Fruit fly (Drosophila melanogaster) whole organism: ENCODE results near the gene PGRP-LD.

Experiments used
- Dll ChIP-seq: fragments of >200 bp; optimal IDR thresholded peaks from 2 replicates; lab custom pipeline; 2017
- pan ChIP-seq: fragments of >200 bp; optimal IDR thresholded peaks from 2 replicates; lab custom pipeline; 2017
- usp ChIP-seq: fragments of >200 bp; optimal IDR thresholded peaks from 2 replicates; lab custom pipeline; 2017; ENCODE audit warnings: missing biosample characterization, missing genetic modification characterization, mixed read lengths

DNA sequence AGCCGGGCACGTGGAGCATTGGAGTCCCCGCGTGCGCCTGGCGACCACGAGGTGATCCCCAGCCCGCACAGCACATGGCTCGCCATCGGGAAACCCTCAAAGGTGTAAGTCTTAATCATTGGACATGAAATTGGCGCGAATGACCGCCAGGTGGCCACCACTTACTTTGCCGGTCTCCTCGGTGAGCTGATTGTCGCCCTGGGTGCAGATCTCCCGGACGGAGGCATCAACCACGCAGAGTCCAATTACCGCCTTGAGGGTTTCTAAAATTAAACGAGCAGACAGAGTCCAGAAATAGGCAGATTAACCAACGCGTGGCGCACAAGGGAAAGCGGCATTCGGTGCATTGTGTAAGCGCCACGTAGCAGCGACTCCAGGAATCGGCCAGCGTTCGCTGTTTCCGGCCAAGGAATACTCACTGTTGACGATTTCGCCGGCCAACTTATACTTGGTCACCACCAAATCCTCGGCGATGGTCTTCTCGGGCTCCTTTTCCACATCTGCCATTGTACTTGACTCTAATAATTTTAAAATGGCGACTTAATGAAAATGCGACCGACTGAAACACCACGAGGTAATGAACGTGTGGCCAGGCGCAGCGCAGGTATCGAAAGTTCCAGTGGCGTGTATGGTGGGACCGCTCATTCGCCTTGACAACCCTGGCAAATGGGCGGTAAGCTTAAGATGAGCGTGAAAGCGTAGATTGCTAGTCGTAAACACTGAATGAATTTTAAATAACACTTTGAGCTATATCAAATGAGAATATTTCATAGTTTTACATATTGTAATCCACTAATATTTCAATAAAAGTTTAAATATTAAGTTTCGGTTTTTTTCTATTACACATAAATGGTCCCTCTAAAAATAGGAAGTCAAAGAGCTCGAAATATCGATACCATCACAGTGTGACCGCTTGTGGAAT, 14.7 kb upstream of the PGRP-LD start, which contains the start of gene CG10576:
- TF ChIP-seq Dll = no peak
- TF ChIP-seq usp (GFP tag; lab: Kevin White, UChicago) = no peak
- TF ChIP-seq pan (lab: Kevin White, UChicago) = no peak
